Worm (Caenorhabditis elegans) whole organism, L1 larva: ENCODE measurements around the gene C05E4.12.

Source experiments
- C16A3.4 ChIP-seq: fragments of 150-350 bp; optimal IDR thresholded peaks from 2 replicates; lab custom pipeline; 2014; ENCODE audit warnings: missing biosample characterization, missing genetic modification characterization
- alr-1 ChIP-seq: fragments of 200-800 bp; sonication (Bioruptor generic); optimal IDR thresholded peaks from 2 replicates; lab custom pipeline; 2018; ENCODE audit warnings: borderline replicate concordance, mild to moderate bottlenecking, missing genetic modification characterization, missing compliant biosample characterization
- aly-2 ChIP-seq: fragments of 150-350 bp; optimal IDR thresholded peaks from 2 replicates; lab custom pipeline; 2014; ENCODE audit warnings: missing biosample characterization, missing genetic modification characterization
- ama-1 ChIP-seq: fragments of 150-350 bp; optimal IDR thresholded peaks from 2 replicates; lab custom pipeline; 2014
- blmp-1 ChIP-seq: fragments of 150-350 bp; optimal IDR thresholded peaks from 2 replicates; lab custom pipeline; 2014; ENCODE audit warnings: missing biosample characterization, missing genetic modification characterization
- ceh-82 ChIP-seq, 3 experiments: fragments of 150-350 bp in 1 of 3; sonication (generic microtip) in 2 of 3; optimal IDR thresholded peaks; 2 replicates each; lab custom pipeline; 2014 to 2017; ENCODE audit warnings: missing biosample characterization in 3 of 3, missing genetic modification characterization in 3 of 3
- ceh-90 ChIP-seq: sonication (generic microtip); optimal IDR thresholded peaks from 2 replicates; lab custom pipeline; 2016; ENCODE audit warnings: missing genetic modification characterization, missing compliant biosample characterization
- ces-1 ChIP-seq: fragments of 150-350 bp; optimal IDR thresholded peaks from 2 replicates; lab custom pipeline; 2014; ENCODE audit warnings: missing biosample characterization, missing genetic modification reagents, missing genetic modification characterization
- dpl-1 ChIP-seq, 3 experiments: fragments of 150-350 bp in 2 of 3; sonication (generic microtip) in 1 of 3; optimal IDR thresholded peaks; 2 replicates each; lab custom pipeline; 2014 to 2017; ENCODE audit warnings: missing biosample characterization in 3 of 3, missing genetic modification characterization in 3 of 3, missing genetic modification reagents in 3 of 3
- efl-1 ChIP-seq, 4 experiments: fragments of 150-350 bp; optimal IDR thresholded peaks in 3 of 4; peaks in 1 of 4; 1 replicate in 1 of 4; 2 replicates in 3 of 4; lab custom pipeline; 2014; ENCODE audit warnings: missing biosample characterization in 2 of 4, missing genetic modification characterization in 2 of 4, missing genetic modification reagents in 2 of 4
- ets-5 ChIP-seq: fragments of 200-800 bp; sonication (Bioruptor generic); IDR thresholded peaks from 2 replicates; pipeline ENCODE4 v1.3.6; 2022; ENCODE audit warnings: missing genetic modification characterization, missing compliant biosample characterization
- fkh-10 ChIP-seq: sonication (generic microtip); optimal IDR thresholded peaks from 2 replicates; lab custom pipeline; 2017; ENCODE audit warnings: missing biosample characterization, missing genetic modification reagents, missing genetic modification characterization
- fkh-4 ChIP-seq: sonication (generic microtip); optimal IDR thresholded peaks from 2 replicates; lab custom pipeline; 2016; ENCODE audit warnings: missing compliant biosample characterization, missing genetic modification characterization, borderline replicate concordance
- fkh-8 ChIP-seq: sonication (generic microtip); optimal IDR thresholded peaks from 2 replicates; lab custom pipeline; 2016; ENCODE audit warnings: mild to moderate bottlenecking, missing genetic modification characterization, missing compliant biosample characterization
- grh-1 ChIP-seq: fragments of 200-800 bp; sonication (Bioruptor generic); IDR thresholded peaks from 2 replicates; pipeline ENCODE4 v1.3.6; 2022; ENCODE audit warnings: missing genetic modification reagents, missing genetic modification characterization, missing compliant biosample characterization
- hlh-4 ChIP-seq: sonication (generic microtip); optimal IDR thresholded peaks from 2 replicates; lab custom pipeline; 2016; ENCODE audit warnings: mild to moderate bottlenecking, missing genetic modification characterization, missing compliant biosample characterization
- irx-1 ChIP-seq: sonication (generic microtip); optimal IDR thresholded peaks from 2 replicates; lab custom pipeline; 2016; ENCODE audit warnings: missing genetic modification characterization, missing compliant biosample characterization
- isw-1 ChIP-seq: fragments of 200-800 bp; sonication (Bioruptor generic); IDR thresholded peaks from 2 replicates; pipeline ENCODE4 v1.3.6; 2022; ENCODE audit warnings: missing genetic modification characterization, missing compliant biosample characterization
- lin-13 ChIP-seq: fragments of 150-350 bp; optimal IDR thresholded peaks from 2 replicates; lab custom pipeline; 2014; ENCODE audit warnings: missing biosample characterization, missing genetic modification reagents, missing genetic modification characterization
- lin-15B ChIP-seq: fragments of 150-350 bp; sonication (generic microtip); optimal IDR thresholded peaks from 3 replicates; lab custom pipeline; 2014; ENCODE audit warnings: missing biosample characterization, missing genetic modification characterization
- lin-35 ChIP-seq, 2 experiments: fragments of 150-350 bp; optimal IDR thresholded peaks; 2 replicates each; lab custom pipeline; 2014; ENCODE audit warnings: missing biosample characterization in 2 of 2, missing genetic modification characterization in 2 of 2, missing genetic modification reagents in 2 of 2
- lin-39 ChIP-seq: fragments of 150-350 bp; optimal IDR thresholded peaks from 2 replicates; lab custom pipeline; 2014; ENCODE audit warnings: missing biosample characterization, missing genetic modification reagents, missing genetic modification characterization
- lir-3 ChIP-seq: sonication (generic microtip); optimal IDR thresholded peaks from 2 replicates; lab custom pipeline; 2016; ENCODE audit warnings: mild to moderate bottlenecking, missing genetic modification characterization, moderate library complexity, missing compliant biosample characterization; ENCODE audit not compliant: poor library complexity
- lsy-2 ChIP-seq, 2 experiments: fragments of 150-350 bp; optimal IDR thresholded peaks; 2 replicates each; lab custom pipeline; 2014; ENCODE audit warnings: missing biosample characterization in 2 of 2, missing genetic modification characterization in 2 of 2
- mdl-1 ChIP-seq, 2 experiments: fragments of 150-350 bp; optimal IDR thresholded peaks; 2 replicates each; lab custom pipeline; 2014 to 2017; ENCODE audit warnings: missing biosample characterization in 2 of 2, missing genetic modification characterization in 2 of 2, inconsistent platforms in 1 of 2
- nhr-12 ChIP-seq: sonication (generic microtip); optimal IDR thresholded peaks from 2 replicates; lab custom pipeline; 2017; ENCODE audit warnings: missing biosample characterization, missing genetic modification characterization
- nhr-20 ChIP-seq: sonication (generic microtip); optimal IDR thresholded peaks from 2 replicates; lab custom pipeline; 2016; ENCODE audit warnings: mild to moderate bottlenecking, missing genetic modification characterization, missing compliant biosample characterization
- nhr-237 ChIP-seq: fragments of 150-350 bp; optimal IDR thresholded peaks from 2 replicates; lab custom pipeline; 2014; ENCODE audit warnings: missing biosample characterization, missing genetic modification characterization
- nhr-28 ChIP-seq: fragments of 150-350 bp; optimal IDR thresholded peaks from 2 replicates; lab custom pipeline; 2014; ENCODE audit warnings: missing biosample characterization, missing genetic modification characterization
- nhr-71 ChIP-seq: sonication (generic microtip); optimal IDR thresholded peaks from 2 replicates; lab custom pipeline; 2016; ENCODE audit warnings: mild to moderate bottlenecking, missing genetic modification characterization, moderate library complexity, missing compliant biosample characterization
- nhr-84 ChIP-seq: sonication (generic microtip); optimal IDR thresholded peaks from 2 replicates; lab custom pipeline; 2017; ENCODE audit warnings: missing biosample characterization, missing genetic modification characterization
- nhr-90 ChIP-seq: sonication (generic microtip); optimal IDR thresholded peaks from 2 replicates; lab custom pipeline; 2016; ENCODE audit warnings: mild to moderate bottlenecking, missing genetic modification characterization, missing compliant biosample characterization; ENCODE audit not compliant: poor library complexity
- rnt-1 ChIP-seq: sonication (generic microtip); optimal IDR thresholded peaks from 2 replicates; lab custom pipeline; 2016; ENCODE audit warnings: mild to moderate bottlenecking, missing genetic modification characterization, moderate library complexity, missing compliant biosample characterization
- skn-1 ChIP-seq: fragments of 150-350 bp; optimal IDR thresholded peaks from 2 replicates; lab custom pipeline; 2014; ENCODE audit warnings: missing biosample characterization, missing genetic modification characterization
- snpc-4 ChIP-seq: fragments of 150-350 bp; optimal IDR thresholded peaks from 2 replicates; lab custom pipeline; 2014; ENCODE audit warnings: missing biosample characterization, missing genetic modification characterization
- snu-23 ChIP-seq: sonication (generic microtip); optimal IDR thresholded peaks from 2 replicates; lab custom pipeline; 2016; ENCODE audit warnings: missing genetic modification characterization, missing compliant biosample characterization
- sox-4 ChIP-seq: sonication (generic microtip); optimal IDR thresholded peaks from 2 replicates; lab custom pipeline; 2016; ENCODE audit warnings: missing genetic modification characterization, missing compliant biosample characterization
- swsn-7 ChIP-seq: sonication (generic microtip); optimal IDR thresholded peaks from 2 replicates; lab custom pipeline; 2016; ENCODE audit warnings: missing genetic modification characterization, missing compliant biosample characterization
- tbx-2 ChIP-seq: sonication (generic microtip); optimal IDR thresholded peaks from 2 replicates; lab custom pipeline; 2016; ENCODE audit warnings: missing genetic modification characterization, missing compliant biosample characterization
- tlp-1 ChIP-seq: fragments of 150-350 bp; optimal IDR thresholded peaks from 2 replicates; lab custom pipeline; 2014; ENCODE audit warnings: missing biosample characterization, missing genetic modification characterization
- unc-62 ChIP-seq: fragments of 150-350 bp; optimal IDR thresholded peaks from 2 replicates; lab custom pipeline; 2014; ENCODE audit warnings: missing biosample characterization, missing genetic modification reagents, missing genetic modification characterization
- unc-98 ChIP-seq: fragments of 200-800 bp; sonication (Bioruptor generic); IDR thresholded peaks from 2 replicates; pipeline ENCODE4 v1.3.6; 2022; ENCODE audit warnings: missing genetic modification characterization, missing compliant biosample characterization
- xbp-1 ChIP-seq: sonication (generic microtip); optimal IDR thresholded peaks from 2 replicates; lab custom pipeline; 2016; ENCODE audit warnings: missing genetic modification characterization, missing compliant biosample characterization
- zag-1 ChIP-seq: fragments of 150-350 bp; optimal IDR thresholded peaks from 2 replicates; lab custom pipeline; 2014; ENCODE audit warnings: missing biosample characterization, missing genetic modification characterization
- zip-4 ChIP-seq: fragments of 200-800 bp; sonication (Bioruptor generic); optimal IDR thresholded peaks from 2 replicates; lab custom pipeline; 2018; ENCODE audit warnings: mild to moderate bottlenecking, missing genetic modification characterization, moderate library complexity, missing compliant biosample characterization
- ztf-4 ChIP-seq: fragments of 150-350 bp; optimal IDR thresholded peaks from 2 replicates; lab custom pipeline; 2014; ENCODE audit warnings: missing biosample characterization, missing genetic modification characterization

Gene C05E4.12

ce11 chrV:731330-731729 is 30.5 kb downstream of the C05E4.12 start (continued):
- TF ChIP-seq nhr-71 (peak; percentile 100), nhr-12 (tag; lab: Kevin White, UChicago) (no peak), C16A3.4 (tag; lab: Kevin White, UChicago) (peak; percentile 86), lir-3 (tag; lab: Kevin White, UChicago) (peak; percentile 86), fkh-8 (no peak), nhr-20 (tag; lab: Kevin White, UChicago) (peak; percentile 99), lin-13 (peak; percentile 35), snu-23 (peak; percentile 96), fkh-4 (no peak), tbx-2 (tag; lab: Kevin White, UChicago) (peak; percentile 96), ets-5 (GFP tag; lab: Robert Waterston, UW) (no peak), nhr-28 (tag; lab: Kevin White, UChicago) (no peak), lin-35 (GFP tag; optimal IDR thresholded peaks at IDR 0.05; lab: Kevin White, UChicago) (peak; percentile 37 to 90), zag-1 (tag; lab: Kevin White, UChicago) (no peak), rnt-1 (tag; lab: Kevin White, UChicago) (peak; percentile 95), alr-1 (no peak), isw-1 (GFP tag; lab: Robert Waterston, UW) (peak; percentile 52; the same call in 1 of the 2 replicates), zip-4 (GFP tag; lab: Kevin White, UChicago) (peak; percentile 52), xbp-1 (tag; lab: Kevin White, UChicago) (peak; percentile 84), mdl-1 (tag; optimal IDR thresholded peaks at IDR 0.05; lab: Kevin White, UChicago) (peak; percentile 76 to 99), swsn-7 (peak; percentile 89), ceh-82 (tag; optimal IDR thresholded peaks at IDR 0.05; lab: Kevin White, UChicago) (peak; percentile 25 to 51 (median 41)), unc-98 (GFP tag; lab: Robert Waterston, UW) (peak; percentile 63), ceh-90 (tag; lab: Kevin White, UChicago) (no peak), irx-1 (tag; lab: Kevin White, UChicago) (peak; percentile 77), tlp-1 (tag; lab: Kevin White, UChicago) (no peak), ama-1 (lab: Kevin White, UChicago) (peak; percentile 72), efl-1 (optimal IDR thresholded peaks at IDR 0.05; lab: Kevin White, UChicago) (peak; percentile 58 to 67), efl-1 (GFP tag; optimal IDR thresholded peaks at IDR 0.05 in 1 of 2; lab: Kevin White, UChicago) (peak; percentile 15 to 96), ztf-4 (peak; percentile 90), nhr-237 (tag; lab: Kevin White, UChicago) (no peak), ces-1 (GFP tag; lab: Kevin White, UChicago) (no peak), hlh-4 (tag; lab: Kevin White, UChicago) (no peak), aly-2 (peak; percentile 30), fkh-10 (GFP tag; lab: Kevin White, UChicago) (no peak), dpl-1 (GFP tag; optimal IDR thresholded peaks at IDR 0.05; lab: Kevin White, UChicago) (peak; percentile 48 to 67 (median 51)), lin-39 (tag; lab: Kevin White, UChicago) (peak; percentile 83), skn-1 (tag; lab: Kevin White, UChicago) (peak; percentile 79), snpc-4 (tag; lab: Kevin White, UChicago) (peak; percentile 20), unc-62 (GFP tag; lab: Kevin White, UChicago) (no peak), grh-1 (GFP tag; lab: Robert Waterston, UW) (peak; percentile 84), nhr-84 (tag; lab: Kevin White, UChicago) (no peak), lsy-2 (tag; optimal IDR thresholded peaks at IDR 0.05; lab: Kevin White, UChicago) (peak; percentile 77 to 83), blmp-1 (tag; lab: Kevin White, UChicago) (peak; percentile 13), lin-15B (tag; lab: Kevin White, UChicago) (no peak), sox-4 (tag; lab: Kevin White, UChicago) (peak; percentile 59), nhr-90 (tag; lab: Kevin White, UChicago) (peak; percentile 94)
